Fruit fly (Drosophila melanogaster): Measurements from ENCODE around the gene CG43376.

The CG43376 gene

dm6 chr2L:13807959-13808358 is 34.2 kb downstream of the CG43376 start:
- TF ChIP-seq cwo (GFP tag; optimal IDR thresholded peaks at IDR 0.05), result peak; percentile 2
- TF ChIP-seq CG18764 (GFP tag; optimal IDR thresholded peaks at IDR 0.05), result no peak
- peak; percentile 62 for TF ChIP-seq sens (GFP tag)

dm6 chr2L:13811323-13811722 is 37.5 kb downstream of the CG43376 start, which contains the start of the genes Adat1 and CG16865:
TSS of gene Adat1 (minus strand) at chr2L:13811474.
TSS of gene CG16865 (plus strand) at chr2L:13811522.
- TF ChIP-seq bbx (GFP tag; IDR thresholded peaks at IDR 0.05; ENCODE audit: partially characterized antibody), result peak; percentile 47; the same call in 1 of the 2 replicates
- TF ChIP-seq row (GFP tag; IDR thresholded peaks at IDR 0.05), result no peak
- TF ChIP-seq Scr (GFP tag; IDR thresholded peaks at IDR 0.05; ENCODE audit: partially characterized antibody), result peak; percentile 61
- no peak for TF ChIP-seq vvl (GFP tag; IDR thresholded peaks at IDR 0.05)
- no peak for TF ChIP-seq nerfin-1 (tag; optimal IDR thresholded peaks at IDR 0.05)
- peak; percentile 62 for TF ChIP-seq unc-4 (GFP tag; IDR thresholded peaks at IDR 0.05; ENCODE audit: partially characterized antibody)
- TF ChIP-seq CG34224 (GFP tag; IDR thresholded peaks at IDR 0.05; ENCODE audit: partially characterized antibody), result peak; percentile 57
- TF ChIP-seq zen2 (GFP tag; IDR thresholded peaks at IDR 0.05; ENCODE audit: partially characterized antibody), result peak; percentile 42; the same call in 1 of the 3 replicates
- TF ChIP-seq Myb (GFP tag; optimal IDR thresholded peaks at IDR 0.05), result peak; percentile 26
- no peak for TF ChIP-seq CG11398 (GFP tag; optimal IDR thresholded peaks at IDR 0.05)
- TF ChIP-seq CG14014 (GFP tag; IDR thresholded peaks at IDR 0.05), result no peak
- TF ChIP-seq Opbp (GFP tag; IDR thresholded peaks at IDR 0.05; ENCODE audit: partially characterized antibody), result 0 out of 3 replicates have a peak, but pooled peaks have one; percentile 31
- peak; percentile 72; the same call in 3 of the 4 replicates for TF ChIP-seq Dll (GFP tag; IDR thresholded peaks at IDR 0.05; ENCODE audit: partially characterized antibody)
- TF ChIP-seq pzg (GFP tag; optimal IDR thresholded peaks at IDR 0.05), result peak; percentile 67
- peak; percentile 38; the same call in 1 of the 3 replicates for TF ChIP-seq HLH4C (GFP tag; IDR thresholded peaks at IDR 0.05; ENCODE audit: partially characterized antibody)
- peak; percentile 55 for TF ChIP-seq YL-1 (GFP tag; optimal IDR thresholded peaks at IDR 0.05)
- peak; percentile 41 for TF ChIP-seq E2f2 (GFP tag; IDR thresholded peaks at IDR 0.05)
- TF ChIP-seq Sox102F (GFP tag; optimal IDR thresholded peaks at IDR 0.05), result no peak
- peak; percentile 51; the same call in 1 of the 2 replicates for TF ChIP-seq amos (GFP tag; IDR thresholded peaks at IDR 0.05; ENCODE audit: partially characterized antibody)
- no peak for TF ChIP-seq TFAM (GFP tag; optimal IDR thresholded peaks at IDR 0.05)
- TF ChIP-seq Fer1 (GFP tag; optimal IDR thresholded peaks at IDR 0.05), result peak; percentile 21
- no peak for TF ChIP-seq CG12769 (tag; optimal IDR thresholded peaks at IDR 0.05)
- peak; percentile 96 for TF ChIP-seq MBD-R2 (GFP tag; IDR thresholded peaks at IDR 0.05)
- TF ChIP-seq wek (GFP tag; optimal IDR thresholded peaks at IDR 0.05), result no peak
- no peak for TF ChIP-seq CG13296 (GFP tag; optimal IDR thresholded peaks at IDR 0.05)
- no peak for TF ChIP-seq her (GFP tag; optimal IDR thresholded peaks at IDR 0.05)
- TF ChIP-seq gfzf (GFP tag; optimal IDR thresholded peaks at IDR 0.05), result peak; percentile 76
- peak; percentile 14 for TF ChIP-seq CG33213 (GFP tag; optimal IDR thresholded peaks at IDR 0.05)
- peak; percentile 56; the same call in 1 of the 3 replicates for TF ChIP-seq CG7963 (GFP tag; IDR thresholded peaks at IDR 0.05; ENCODE audit: partially characterized antibody)
- TF ChIP-seq CG18476 (GFP tag; optimal IDR thresholded peaks at IDR 0.05), result no peak
- TF ChIP-seq Pdp1 (GFP tag; optimal IDR thresholded peaks at IDR 0.05), result peak in 1 of 2 experiments; percentile 74
- peak; percentile 35 for TF ChIP-seq CG14710 (tag; optimal IDR thresholded peaks at IDR 0.05)
- peak; percentile 48; the same call in 2 of the 3 replicates for TF ChIP-seq CG6791 (GFP tag; IDR thresholded peaks at IDR 0.05; ENCODE audit: partially characterized antibody)
- no peak for TF ChIP-seq en (GFP tag; optimal IDR thresholded peaks at IDR 0.05)
- TF ChIP-seq CG11560 (tag; IDR thresholded peaks at IDR 0.05), result peak; percentile 98
- peak; percentile 34 for TF ChIP-seq phol (tag; optimal IDR thresholded peaks at IDR 0.05)
- TF ChIP-seq Xrp1 (GFP tag; IDR thresholded peaks at IDR 0.05), result no peak
- peak; percentile 58 for TF ChIP-seq Bgb (GFP tag; IDR thresholded peaks at IDR 0.05; ENCODE audit: partially characterized antibody)
- TF ChIP-seq Poxn (GFP tag; IDR thresholded peaks at IDR 0.05), result no peak
- TF ChIP-seq Lhr (GFP tag; optimal IDR thresholded peaks at IDR 0.05), result peak; percentile 14
- peak; percentile 35 for TF ChIP-seq Sin3A (optimal IDR thresholded peaks at IDR 0.05)
- peak; percentile 56; the same call in 2 of the 3 replicates for TF ChIP-seq CG14860 (GFP tag; IDR thresholded peaks at IDR 0.05; ENCODE audit: partially characterized antibody)
- TF ChIP-seq CG10366 (GFP tag; IDR thresholded peaks at IDR 0.05), result no peak
- TF ChIP-seq CG17802 (tag; optimal IDR thresholded peaks at IDR 0.05), result no peak

Measured in whole organism, embryonic.